Fruit fly (Drosophila melanogaster) whole organism, pupa: Measurements from ENCODE around the gene mRpS22.
A peak's percentile ranks its signal among the peaks of the same experiment; 100 is the strongest.

ENCODE experiments used
- CG10348 ChIP-seq: fragments of 200-800 bp; sonication (Bioruptor generic); IDR thresholded peaks from 2 replicates; pipeline ENCODE4 v1.3.6; 2022; ENCODE audit warnings: missing biosample characterization, missing genetic modification characterization
- CG12605 ChIP-seq: fragments of 200-800 bp; sonication (Bioruptor generic); IDR thresholded peaks from 2 replicates; pipeline ENCODE4 v1.3.6; 2022; ENCODE audit warnings: missing biosample characterization, missing genetic modification characterization
- CG13204 ChIP-seq: fragments of 200-800 bp; sonication (Bioruptor generic); optimal IDR thresholded peaks from 2 replicates; lab custom pipeline; 2018; ENCODE audit warnings: missing biosample characterization, mild to moderate bottlenecking, missing genetic modification characterization, moderate library complexity
- CG14655 ChIP-seq: fragments of 200-800 bp; sonication (Bioruptor generic); optimal IDR thresholded peaks from 3 replicates; lab custom pipeline; 2017; ENCODE audit warnings: mild to moderate bottlenecking, missing biosample characterization, missing genetic modification reagents, missing genetic modification characterization
- CG15710 ChIP-seq: fragments of 200-800 bp; sonication (Bioruptor generic); optimal IDR thresholded peaks from 2 replicates; lab custom pipeline; 2018; ENCODE audit warnings: missing biosample characterization, mild to moderate bottlenecking, missing genetic modification characterization, moderate library complexity
- CG17806 ChIP-seq: fragments of 200-800 bp; sonication (Bioruptor generic); optimal IDR thresholded peaks from 2 replicates; lab custom pipeline; 2018; ENCODE audit warnings: missing biosample characterization, mild to moderate bottlenecking, missing genetic modification characterization, moderate library complexity
- CG32121 ChIP-seq: fragments of 200-800 bp; sonication (Bioruptor generic); IDR thresholded peaks from 2 replicates; pipeline ENCODE4 v1.3.6; 2022; ENCODE audit warnings: missing biosample characterization, missing genetic modification characterization
- CG34367 ChIP-seq: fragments of 200-800 bp; sonication (Bioruptor generic); optimal IDR thresholded peaks from 2 replicates; lab custom pipeline; 2018; ENCODE audit warnings: missing biosample characterization, mild to moderate bottlenecking, missing genetic modification characterization
- CG4496 ChIP-seq: fragments of 200-800 bp; sonication (Bioruptor generic); IDR thresholded peaks from 3 replicates; pipeline ENCODE4 v1.3.6; 2022; ENCODE audit warnings: missing biosample characterization, missing genetic modification characterization
- CG8159 ChIP-seq: fragments of 200-800 bp; sonication (Bioruptor generic); optimal IDR thresholded peaks from 3 replicates; lab custom pipeline; 2018; ENCODE audit warnings: missing biosample characterization, mild to moderate bottlenecking, missing genetic modification characterization, moderate library complexity
- CG8301 ChIP-seq: fragments of 200-800 bp; sonication (Bioruptor generic); optimal IDR thresholded peaks from 2 replicates; lab custom pipeline; 2018; ENCODE audit warnings: missing biosample characterization, mild to moderate bottlenecking, missing genetic modification characterization
- CG9948 ChIP-seq: fragments of 200-800 bp; sonication (Bioruptor generic); optimal IDR thresholded peaks from 2 replicates; lab custom pipeline; 2018; ENCODE audit warnings: missing biosample characterization, mild to moderate bottlenecking, missing genetic modification characterization, moderate library complexity
- D1 ChIP-seq: fragments of 200-800 bp; sonication (Bioruptor generic); optimal IDR thresholded peaks from 2 replicates; lab custom pipeline; 2018; ENCODE audit warnings: missing biosample characterization, mild to moderate bottlenecking, missing genetic modification characterization, moderate library complexity
- EcR ChIP-seq: fragments of 200-800 bp; sonication (Bioruptor generic); optimal IDR thresholded peaks from 3 replicates; lab custom pipeline; 2019; ENCODE audit warnings: missing biosample characterization, missing genetic modification characterization, mild to moderate bottlenecking, moderate library complexity, missing genetic modification reagents
- Ets98B ChIP-seq: fragments of 200-800 bp; sonication (Bioruptor generic); IDR thresholded peaks from 2 replicates; pipeline ENCODE4 v1.3.6; 2022; ENCODE audit warnings: missing biosample characterization, missing genetic modification characterization
- Pif1A ChIP-seq: fragments of 200-800 bp; sonication (Bioruptor generic); optimal IDR thresholded peaks from 3 replicates; lab custom pipeline; 2016; ENCODE audit warnings: missing biosample characterization, missing genetic modification characterization
- Pif1B ChIP-seq: fragments of 200-800 bp; sonication (Bioruptor generic); optimal IDR thresholded peaks from 3 replicates; lab custom pipeline; 2016; ENCODE audit warnings: missing biosample characterization, missing genetic modification characterization
- Snoo ChIP-seq: fragments of 200-800 bp; sonication (Bioruptor generic); optimal IDR thresholded peaks from 3 replicates; lab custom pipeline; 2017; ENCODE audit warnings: missing biosample characterization, mild to moderate bottlenecking, missing genetic modification characterization, inconsistent platforms
- fd96Ca ChIP-seq: fragments of 200-800 bp; sonication (Bioruptor generic); IDR thresholded peaks from 3 replicates; pipeline ENCODE4 v1.3.6; 2022; ENCODE audit warnings: missing biosample characterization, missing genetic modification characterization
- gl ChIP-seq: fragments of 200-800 bp; sonication (Bioruptor generic); optimal IDR thresholded peaks from 2 replicates; lab custom pipeline; 2018; ENCODE audit warnings: missing biosample characterization, mild to moderate bottlenecking, missing genetic modification characterization
- rn ChIP-seq: fragments of 200-800 bp; sonication (Bioruptor generic); IDR thresholded peaks from 2 replicates; pipeline ENCODE4 v1.3.6; 2022; ENCODE audit warnings: missing biosample characterization, missing genetic modification characterization

The mRpS22 gene

DNA sequence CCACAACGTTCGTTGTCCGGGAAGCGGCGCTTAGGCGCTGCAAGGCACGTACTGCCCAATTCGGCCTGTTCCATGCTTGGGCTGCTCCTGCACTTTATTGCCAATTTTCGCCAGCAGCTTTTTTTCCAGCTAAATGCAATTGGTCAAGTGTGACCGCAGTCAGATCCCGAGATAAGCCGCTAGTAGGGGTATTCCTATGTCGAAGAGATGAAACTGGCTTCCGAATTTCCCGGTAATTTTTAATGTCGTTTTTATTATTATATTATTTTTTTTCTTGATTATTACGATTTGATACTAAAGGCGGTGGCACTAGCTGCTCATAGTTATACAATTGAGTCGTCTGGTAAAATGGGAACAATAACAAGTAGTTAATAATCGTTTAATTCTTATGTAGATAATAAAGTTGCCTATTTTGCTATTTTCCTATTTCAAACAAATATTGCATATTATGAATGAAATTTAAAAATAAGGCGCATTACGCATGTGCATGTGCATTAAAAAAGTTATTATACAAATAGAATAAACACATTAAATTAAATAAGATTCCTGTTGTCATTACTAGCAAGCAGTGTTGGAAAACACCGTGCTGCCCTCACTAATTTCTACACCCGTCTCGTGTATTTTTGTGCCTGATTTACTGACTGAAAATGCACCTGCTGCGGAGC is at the start of gene mRpS22, which contains the start of gene CG5003:
Gene mRpS22 (plus strand): TSS at position 554 of the 665 bp plus-strand sequence.
Gene CG5003 (minus strand): TSS at position 162 of the 665 bp plus-strand sequence.
- TF ChIP-seq gl (tag; lab: Kevin White, UChicago) (no peak), CG4496 (GFP tag; lab: Robert Waterston, UW) (0 out of 3 replicates have a peak, but pooled peaks have one; percentile 34), CG32121 (GFP tag; lab: Robert Waterston, UW) (no peak), CG10348 (no peak), CG8301 (no peak), CG8159 (tag; lab: Kevin White, UChicago) (peak; percentile 53), D1 (tag; lab: Kevin White, UChicago) (no peak), CG14655 (GFP tag; lab: Kevin White, UChicago) (no peak), CG12605 (GFP tag; lab: Robert Waterston, UW) (no peak), fd96Ca (GFP tag; lab: Robert Waterston, UW) (no peak), EcR (no peak), CG15710 (tag; lab: Kevin White, UChicago) (peak; percentile 55), rn (no peak), Ets98B (GFP tag; lab: Robert Waterston, UW) (no peak), Pif1A (no peak), CG9948 (peak; percentile 4), Pif1B (GFP tag; lab: Kevin White, UChicago) (peak; percentile 43), CG34367 (no peak), Snoo (tag; lab: Kevin White, UChicago) (peak; percentile 44), CG13204 (GFP tag; lab: Kevin White, UChicago) (no peak), CG17806 (tag; lab: Kevin White, UChicago) (peak; percentile 12)

DNA sequence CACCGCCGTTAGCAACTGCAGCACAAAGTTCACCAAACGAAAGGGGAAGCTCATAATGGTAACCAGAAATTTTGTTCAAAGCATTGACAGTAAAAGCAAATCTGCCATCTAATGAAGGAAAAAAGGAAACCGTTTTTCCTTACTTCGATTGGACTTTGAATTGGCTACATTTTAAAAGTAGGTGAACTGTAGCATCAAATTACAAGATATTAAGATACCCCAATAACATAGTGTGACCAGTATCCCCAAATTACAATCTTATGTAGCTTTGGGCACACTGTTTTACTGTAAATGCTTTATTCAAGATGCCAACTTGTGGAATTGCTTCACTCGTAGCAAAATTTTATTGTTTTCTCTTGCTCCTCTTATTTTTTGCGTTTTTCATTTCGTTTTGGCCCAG is 44.4 kb upstream of the mRpS22 start, which contains the start of gene CG12426:
Gene CG12426 (minus strand): TSS at position 101 of the 400 bp plus-strand sequence.
- TF ChIP-seq Pif1B (GFP tag; lab: Kevin White, UChicago) = no peak
- TF ChIP-seq Pif1A = no peak
- TF ChIP-seq EcR = no peak
- TF ChIP-seq CG34367 = no peak
- no peak for TF ChIP-seq Ets98B (GFP tag; lab: Robert Waterston, UW)
- no peak for TF ChIP-seq fd96Ca (GFP tag; lab: Robert Waterston, UW)
- TF ChIP-seq CG14655 (GFP tag; lab: Kevin White, UChicago) = no peak
- TF ChIP-seq Snoo (tag; lab: Kevin White, UChicago) = no peak
- TF ChIP-seq CG4496 (GFP tag; lab: Robert Waterston, UW) = no peak

DNA sequence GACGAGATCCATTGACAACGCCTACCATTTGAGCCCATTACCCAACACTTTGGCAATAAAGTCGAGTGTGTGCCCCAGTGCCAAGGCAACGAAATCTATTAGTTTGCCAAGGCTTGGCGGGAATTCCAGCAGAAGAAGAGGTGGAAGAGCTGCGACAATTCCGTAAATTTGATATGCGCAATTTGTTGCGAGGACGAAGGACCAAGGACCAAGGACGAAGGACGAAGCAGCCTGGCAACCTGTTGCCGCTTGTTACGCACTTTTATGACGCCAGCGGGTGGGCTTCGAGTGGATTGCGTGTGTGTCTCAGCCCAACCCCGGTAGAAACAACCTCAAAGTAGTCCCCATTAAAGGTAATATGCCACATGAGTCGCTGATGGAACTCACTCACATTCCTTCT is 28.6 kb upstream of the mRpS22 start:
- TF ChIP-seq CG8159 (tag; lab: Kevin White, UChicago) = no peak
- no peak for TF ChIP-seq CG32121 (GFP tag; lab: Robert Waterston, UW)
- no peak for TF ChIP-seq CG10348
- no peak for TF ChIP-seq Ets98B (GFP tag; lab: Robert Waterston, UW)
- TF ChIP-seq CG17806 (tag; lab: Kevin White, UChicago) = no peak
- no peak for TF ChIP-seq Pif1A

DNA sequence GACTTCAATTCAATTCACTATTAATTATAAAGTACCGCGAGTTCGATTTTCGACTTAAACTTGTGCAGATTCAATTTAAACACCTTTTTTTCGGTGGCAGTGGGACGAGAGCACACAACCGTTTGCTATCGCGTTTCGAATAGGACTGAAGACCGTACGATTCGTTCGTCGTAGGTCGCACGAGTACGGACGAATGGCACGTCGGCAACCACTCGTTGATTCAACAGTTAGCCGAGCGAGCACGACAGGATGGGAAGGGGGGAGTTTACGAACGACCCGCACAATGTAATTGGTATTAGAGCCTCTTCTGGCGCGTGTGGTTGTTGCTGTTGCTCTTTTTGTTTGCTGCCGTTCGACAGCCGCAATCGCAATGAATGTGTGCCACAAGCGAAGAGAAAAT is 11.0 kb upstream of the mRpS22 start, which contains the start of gene CG34353:
Gene CG34353 (minus strand): TSS at position 149 of the 400 bp plus-strand sequence.
- TF ChIP-seq CG8159 (tag; lab: Kevin White, UChicago) (no peak), CG12605 (GFP tag; lab: Robert Waterston, UW) (0 out of 2 replicates have a peak, but pooled peaks have one; percentile 11), Pif1A (peak; percentile 43), D1 (tag; lab: Kevin White, UChicago) (no peak), CG32121 (GFP tag; lab: Robert Waterston, UW) (no peak), rn (no peak), CG17806 (tag; lab: Kevin White, UChicago) (no peak), CG13204 (GFP tag; lab: Kevin White, UChicago) (peak; percentile 12), Snoo (tag; lab: Kevin White, UChicago) (no peak)

DNA sequence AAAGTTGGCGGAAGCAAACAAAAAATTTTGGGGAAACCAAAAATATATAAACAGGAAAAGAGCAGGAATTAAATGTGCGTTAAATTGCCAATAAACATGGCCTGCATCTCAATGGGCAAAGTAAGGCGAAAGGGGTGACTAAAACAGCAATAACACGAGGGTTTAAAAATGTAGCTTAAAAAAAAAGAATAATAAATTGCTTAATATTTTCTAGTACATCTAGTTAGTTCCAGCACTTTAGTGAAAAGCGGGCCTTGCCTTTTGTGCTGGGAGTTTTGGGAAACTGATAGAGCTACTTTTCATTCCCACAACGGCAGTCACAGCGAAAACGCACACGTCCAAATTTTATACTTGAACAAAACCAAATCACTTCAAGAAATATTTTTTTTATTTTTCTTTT is 4.6 kb upstream of the mRpS22 start, which contains the start of gene mil:
Gene mil (plus strand): TSS at position 301 of the 400 bp plus-strand sequence.
- TF ChIP-seq fd96Ca (GFP tag; lab: Robert Waterston, UW) = no peak

DNA sequence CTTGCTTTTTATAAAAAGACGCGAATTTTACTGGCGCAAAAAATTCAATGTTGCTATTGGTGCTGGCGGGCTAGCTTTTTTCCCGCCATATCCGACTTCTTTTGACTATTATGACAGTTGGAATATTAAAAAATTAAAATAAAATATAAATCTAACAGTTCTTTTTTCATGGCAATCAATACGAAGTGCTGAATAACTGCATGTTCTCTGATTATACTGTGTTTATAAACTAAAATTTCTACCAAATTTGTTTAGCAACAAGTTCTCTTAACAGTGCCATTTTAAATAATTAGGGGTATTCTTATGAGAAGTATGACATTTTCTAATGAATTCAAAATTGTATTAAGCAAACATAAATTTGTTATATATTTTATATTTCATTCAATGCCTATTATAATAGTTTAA is 2.7 kb downstream of the mRpS22 start, which contains the start of gene Boh1:
Gene Boh1 (minus strand): TSS at position 76 of the 405 bp plus-strand sequence.
- TF ChIP-seq CG17806 (tag; lab: Kevin White, UChicago) (no peak), CG32121 (GFP tag; lab: Robert Waterston, UW) (no peak), Snoo (tag; lab: Kevin White, UChicago) (peak; percentile 39), CG12605 (GFP tag; lab: Robert Waterston, UW) (no peak), CG8159 (tag; lab: Kevin White, UChicago) (peak; percentile 46), CG34367 (no peak), Pif1B (GFP tag; lab: Kevin White, UChicago) (no peak)

DNA sequence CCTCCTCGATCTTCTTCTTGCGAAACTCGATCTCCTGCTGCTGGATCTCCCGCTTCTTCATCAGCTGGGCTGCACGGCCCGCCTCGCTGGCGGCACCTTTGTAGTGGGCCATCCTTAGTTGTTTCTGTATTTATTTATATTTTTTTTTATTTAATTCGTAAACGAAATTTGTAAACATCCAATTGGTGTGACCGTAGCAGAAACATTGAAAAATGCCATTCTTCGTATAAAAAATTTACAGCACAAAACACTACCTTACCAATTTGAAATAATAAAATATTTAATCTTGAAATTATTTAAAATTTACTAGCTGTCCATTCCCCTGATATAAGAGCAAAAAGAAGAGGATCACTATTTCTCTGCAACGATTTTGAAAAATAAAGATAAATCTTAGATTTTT is 4.2 kb downstream of the mRpS22 start, which contains the start of gene CG12259:
Gene CG12259 (minus strand): TSS at position 207 of the 400 bp plus-strand sequence.
- TF ChIP-seq CG17806 (tag; lab: Kevin White, UChicago) (no peak), CG4496 (GFP tag; lab: Robert Waterston, UW) (no peak)
